Fruit fly (Drosophila melanogaster) whole organism, adult: ENCODE results near the gene CG42272.

Source experiments
- CG14711 ChIP-seq: fragments of 200-800 bp; sonication (Bioruptor generic); optimal IDR thresholded peaks from 2 replicates; lab custom pipeline; 2018; ENCODE audit warnings: missing biosample characterization, mild to moderate bottlenecking, missing genetic modification characterization, moderate library complexity
- CG1620 ChIP-seq: fragments of 200-800 bp; sonication (Bioruptor generic); optimal IDR thresholded peaks from 2 replicates; lab custom pipeline; 2016; ENCODE audit warnings: missing biosample characterization, missing genetic modification characterization
- Crg-1 ChIP-seq: fragments of 200-800 bp; sonication (Bioruptor generic); optimal IDR thresholded peaks from 2 replicates; lab custom pipeline; 2016; ENCODE audit warnings: missing biosample characterization, missing genetic modification characterization
- Hr96 ChIP-seq: fragments of 200-800 bp; sonication (Bioruptor generic); optimal IDR thresholded peaks from 2 replicates; lab custom pipeline; 2016; ENCODE audit warnings: missing biosample characterization, missing genetic modification characterization
- bab1 ChIP-seq: fragments of 200-800 bp; sonication (Bioruptor generic); optimal IDR thresholded peaks from 3 replicates; lab custom pipeline; 2019; ENCODE audit warnings: missing biosample characterization, mild to moderate bottlenecking, missing genetic modification characterization, moderate library complexity
- cic ChIP-seq: fragments of 200-800 bp; sonication (Bioruptor generic); optimal IDR thresholded peaks from 2 replicates; lab custom pipeline; 2017; ENCODE audit warnings: missing biosample characterization, mild to moderate bottlenecking, missing genetic modification characterization, moderate library complexity
- cnc ChIP-seq, 2 experiments: fragments of >200 bp; optimal IDR thresholded peaks; 2 replicates each; lab custom pipeline; 2017
- kay ChIP-seq: fragments of 200-800 bp; sonication (Bioruptor generic); peaks from one replicate; lab custom pipeline; 2016; ENCODE audit warnings: missing biosample characterization, missing genetic modification characterization, borderline replicate concordance
- tj ChIP-seq: fragments of 200-800 bp; sonication (Bioruptor generic); optimal IDR thresholded peaks from 3 replicates; lab custom pipeline; 2017; ENCODE audit warnings: missing biosample characterization, mild to moderate bottlenecking, missing genetic modification characterization, moderate library complexity

DNA sequence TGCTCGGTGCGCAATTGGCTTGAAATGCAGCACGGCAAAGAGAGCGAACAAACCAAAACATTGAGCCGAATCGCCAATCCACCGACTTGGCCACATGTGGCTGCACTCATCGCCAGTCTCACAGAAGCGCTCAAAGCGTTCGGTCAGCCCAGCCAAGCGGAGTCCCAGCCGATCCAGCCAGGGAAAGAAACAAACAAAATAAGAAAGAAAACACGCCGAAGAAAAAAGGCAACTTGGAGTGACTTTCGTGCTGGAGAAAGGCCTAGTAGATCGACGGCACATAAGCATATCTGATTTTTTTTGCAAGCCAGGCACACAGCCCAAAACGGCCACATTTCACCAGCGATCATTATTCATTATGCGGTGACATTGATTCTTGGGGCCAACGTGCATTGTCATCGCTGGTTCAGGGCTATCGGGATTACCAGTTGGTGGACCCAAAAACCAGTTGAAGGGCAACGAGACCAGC is 736 bp upstream of the CG42272 start:
- TF ChIP-seq CG14711 (tag; lab: Kevin White, UChicago) = no peak
- TF ChIP-seq CG1620 = no peak
- no peak for TF ChIP-seq cnc (optimal IDR thresholded peaks at IDR 0.05; lab: Kevin White, UChicago)
- TF ChIP-seq Crg-1 (GFP tag; lab: Kevin White, UChicago) = no peak
- no peak for TF ChIP-seq Hr96 (GFP tag; lab: Kevin White, UChicago)
- no peak for TF ChIP-seq kay (GFP tag; lab: Kevin White, UChicago)
- no peak for TF ChIP-seq tj (GFP tag; lab: Kevin White, UChicago)
- TF ChIP-seq cic (GFP tag; lab: Kevin White, UChicago) = no peak
- no peak for TF ChIP-seq bab1 (GFP tag; lab: Kevin White, UChicago)
